Worm (Caenorhabditis elegans): ENCODE results near the gene F52D10.2.
A peak's percentile ranks its signal among the peaks of the same experiment; 100 is the strongest.

The F52D10.2 gene

ce11 chrX:11605766-11606490 is 14.4 kb upstream of the F52D10.2 start (continued):
- no peak for TF ChIP-seq ama-1 (optimal IDR thresholded peaks at IDR 0.05)
- no peak for TF ChIP-seq alr-1 (tag; optimal IDR thresholded peaks at IDR 0.05)
- TF ChIP-seq peb-1 (tag; optimal IDR thresholded peaks at IDR 0.05), result no peak
- TF ChIP-seq nhr-12 (tag; optimal IDR thresholded peaks at IDR 0.05), result no peak
- 0 out of 2 replicates have a peak, but pooled peaks have one; percentile 91 for TF ChIP-seq ztf-1 (GFP tag; conservative IDR thresholded peaks at IDR 0.05)
- TF ChIP-seq mdl-1 (tag; optimal IDR thresholded peaks at IDR 0.05), result peak; percentile 58 to 78
- TF ChIP-seq ztf-11 (tag; optimal IDR thresholded peaks at IDR 0.05), result peak; percentile 75
- TF ChIP-seq nhr-25 (tag; optimal IDR thresholded peaks at IDR 0.05), result peak; percentile 97
- TF ChIP-seq egl-27 (tag; optimal IDR thresholded peaks at IDR 0.05), result peak; percentile 43
- peak; percentile 76 for TF ChIP-seq nhr-77 (tag; optimal IDR thresholded peaks at IDR 0.05)
- TF ChIP-seq elt-1 (tag; optimal IDR thresholded peaks at IDR 0.05), result no peak
- TF ChIP-seq skn-1 (tag; optimal IDR thresholded peaks at IDR 0.05), result peak; percentile 64

ce11 chrX:11605214-11605765 is 13.8 kb upstream of the F52D10.2 start, which contains the start of gene ftt-2:
ftt-2 (minus strand) TSS chrX:11605419.
- TF ChIP-seq aly-2 (tag; optimal IDR thresholded peaks at IDR 0.05) (no peak), nhr-11 (tag; optimal IDR thresholded peaks at IDR 0.05) (no peak), F13H6.1 (tag; optimal IDR thresholded peaks at IDR 0.05) (no peak), peb-1 (tag; optimal IDR thresholded peaks at IDR 0.05) (no peak), ama-1 (optimal IDR thresholded peaks at IDR 0.05) (peak; percentile 89)

- TF ChIP-seq unc-39 (tag; optimal IDR thresholded peaks at IDR 0.05) (no peak), mbf-1 (tag; optimal IDR thresholded peaks at IDR 0.05) (peak; percentile 44), C34F6.9 (tag; optimal IDR thresholded peaks at IDR 0.05) (peak; percentile 49), mab-5 (tag; optimal IDR thresholded peaks at IDR 0.05) (peak; percentile 77), zag-1 (tag; optimal IDR thresholded peaks at IDR 0.05) (peak; percentile 44), fos-1 (tag; optimal IDR thresholded peaks at IDR 0.05) (no peak), nhr-10 (tag; optimal IDR thresholded peaks at IDR 0.05) (peak; percentile 7), nhr-6 (tag; optimal IDR thresholded peaks at IDR 0.05) (peak; percentile 69), sma-3 (GFP tag; optimal IDR thresholded peaks at IDR 0.05) (peak; percentile 51), unc-55 (GFP tag; optimal IDR thresholded peaks at IDR 0.05) (peak; percentile 51), crh-2 (tag; optimal IDR thresholded peaks at IDR 0.05) (peak; percentile 68), nhr-25 (tag; optimal IDR thresholded peaks at IDR 0.05) (peak; percentile 77), nhr-77 (tag; optimal IDR thresholded peaks at IDR 0.05) (peak; percentile 4), lin-11 (tag; optimal IDR thresholded peaks at IDR 0.05) (no peak), F13H6.1 (tag; optimal IDR thresholded peaks at IDR 0.05) (peak; percentile 34), ZK546.5 (tag; optimal IDR thresholded peaks at IDR 0.05) (no peak), ztf-4 (tag; optimal IDR thresholded peaks at IDR 0.05) (peak; percentile 91), skn-1 (tag; optimal IDR thresholded peaks at IDR 0.05) (no peak), sem-4 (tag; optimal IDR thresholded peaks at IDR 0.05) (peak; percentile 17), lin-13 (GFP tag; optimal IDR thresholded peaks at IDR 0.05) (peak; percentile 81), nhr-12 (tag; optimal IDR thresholded peaks at IDR 0.05) (no peak), R02D3.7 (tag; optimal IDR thresholded peaks at IDR 0.05) (no peak), ama-1 (optimal IDR thresholded peaks at IDR 0.05) (peak; percentile 88), nhr-129 (tag; optimal IDR thresholded peaks at IDR 0.05) (peak; percentile 10), nhr-237 (tag; optimal IDR thresholded peaks at IDR 0.05) (no peak), Y55F3AM.14 (GFP tag; optimal IDR thresholded peaks at IDR 0.05) (peak; percentile 47), gmeb-1 (tag; optimal IDR thresholded peaks at IDR 0.05) (peak; percentile 30), nhr-21 (tag; optimal IDR thresholded peaks at IDR 0.05) (peak; percentile 32), blmp-1 (tag; optimal IDR thresholded peaks at IDR 0.05; ENCODE audit: insufficient read depth) (peak; percentile 9), lsy-2 (tag; optimal IDR thresholded peaks at IDR 0.05) (peak; percentile 47 to 75), dmd-4 (tag; optimal IDR thresholded peaks at IDR 0.05) (no peak), snpc-4 (tag; optimal IDR thresholded peaks at IDR 0.05) (no peak)
Measured at ce11 chrX:11603234-11604108, 12.0 kb upstream of the F52D10.2 start.

Data from whole organism, L2 larva.